Worm (Caenorhabditis elegans) whole organism, late embryonic: Measurements from ENCODE around the gene aman-2.

Experiments
- C08G9.2 ChIP-seq: sonication (generic microtip); optimal IDR thresholded peaks from 2 replicates; lab custom pipeline; 2016; ENCODE audit warnings: mild to moderate bottlenecking, missing genetic modification characterization, moderate library complexity, missing compliant biosample characterization
- ceh-9 ChIP-seq: sonication (generic microtip); optimal IDR thresholded peaks from 2 replicates; lab custom pipeline; 2016; ENCODE audit warnings: mild to moderate bottlenecking, missing genetic modification characterization, inconsistent platforms, missing compliant biosample characterization
- elt-2 ChIP-seq: sonication (generic microtip); optimal IDR thresholded peaks from 2 replicates; lab custom pipeline; 2016; ENCODE audit warnings: missing genetic modification reagents, missing genetic modification characterization, missing compliant biosample characterization
- fkh-10 ChIP-seq: fragments of 150-350 bp; optimal IDR thresholded peaks from 2 replicates; lab custom pipeline; 2014; ENCODE audit warnings: missing biosample characterization, missing genetic modification reagents, missing genetic modification characterization
- hlh-8 ChIP-seq: sonication (generic microtip); optimal IDR thresholded peaks from 2 replicates; lab custom pipeline; 2016; ENCODE audit warnings: missing genotype, missing genetic modification characterization, missing compliant biosample characterization
- lin-11 ChIP-seq: fragments of 200-800 bp; sonication (Bioruptor generic); optimal IDR thresholded peaks from 2 replicates; lab custom pipeline; 2018; ENCODE audit warnings: mild to moderate bottlenecking, missing genetic modification characterization, missing compliant biosample characterization
- madf-2 ChIP-seq: sonication (generic microtip); optimal IDR thresholded peaks from 2 replicates; lab custom pipeline; 2017; ENCODE audit warnings: missing genetic modification characterization, missing compliant biosample characterization
- nfya-1 ChIP-seq: sonication (generic microtip); optimal IDR thresholded peaks from 2 replicates; lab custom pipeline; 2017; ENCODE audit warnings: missing genetic modification characterization, mild to moderate bottlenecking, missing compliant biosample characterization, antibody characterized with exemption, moderate library complexity
- nhr-11 ChIP-seq: fragments of 150-350 bp; optimal IDR thresholded peaks from 2 replicates; lab custom pipeline; 2014; ENCODE audit warnings: missing biosample characterization, missing genetic modification characterization
- odd-2 ChIP-seq: sonication (generic microtip); optimal IDR thresholded peaks from 2 replicates; lab custom pipeline; 2017; ENCODE audit warnings: antibody characterized with exemption, mild to moderate bottlenecking, missing genetic modification characterization, missing compliant biosample characterization
- pat-9 ChIP-seq: fragments of 200-800 bp; sonication (Bioruptor generic); optimal IDR thresholded peaks from 2 replicates; lab custom pipeline; 2018; ENCODE audit warnings: mild to moderate bottlenecking, missing genetic modification characterization, moderate library complexity, missing compliant biosample characterization
- pqm-1 ChIP-seq: sonication (generic microtip); optimal IDR thresholded peaks from 2 replicates; lab custom pipeline; 2016; ENCODE audit warnings: missing genetic modification characterization, missing compliant biosample characterization
- unc-55 ChIP-seq: sonication (generic microtip); optimal IDR thresholded peaks from 2 replicates; lab custom pipeline; 2017; ENCODE audit warnings: missing biosample characterization, missing genetic modification reagents, missing genetic modification characterization

- TF ChIP-seq fkh-10 (GFP tag; lab: Kevin White, UChicago) (no peak), elt-2 (tag; lab: Kevin White, UChicago) (no peak), nfya-1 (tag; lab: Kevin White, UChicago) (no peak), hlh-8 (tag; lab: Kevin White, UChicago) (no peak), pqm-1 (tag; lab: Kevin White, UChicago) (no peak), pat-9 (tag; lab: Kevin White, UChicago) (no peak), lin-11 (tag; lab: Kevin White, UChicago) (no peak), madf-2 (no peak), ceh-9 (tag; lab: Kevin White, UChicago) (no peak), nhr-11 (no peak), unc-55 (no peak), C08G9.2 (tag; lab: Kevin White, UChicago) (no peak), odd-2 (no peak)
Measured at ce11 chrV:11893975-11894374, 39.1 kb downstream of the aman-2 start, which contains the start of gene K12G11.6.
